Fruit fly (Drosophila melanogaster) whole organism, pupa: Measurements from ENCODE around the gene olf413.

Source experiments
- CG10348 ChIP-seq: fragments of 200-800 bp; sonication (Bioruptor generic); IDR thresholded peaks from 2 replicates; pipeline ENCODE4 v1.3.6; 2022; ENCODE audit warnings: missing biosample characterization, missing genetic modification characterization
- CG12605 ChIP-seq: fragments of 200-800 bp; sonication (Bioruptor generic); IDR thresholded peaks from 2 replicates; pipeline ENCODE4 v1.3.6; 2022; ENCODE audit warnings: missing biosample characterization, missing genetic modification characterization
- CG13204 ChIP-seq: fragments of 200-800 bp; sonication (Bioruptor generic); optimal IDR thresholded peaks from 2 replicates; lab custom pipeline; 2018; ENCODE audit warnings: missing biosample characterization, mild to moderate bottlenecking, missing genetic modification characterization, moderate library complexity
- CG14655 ChIP-seq: fragments of 200-800 bp; sonication (Bioruptor generic); optimal IDR thresholded peaks from 3 replicates; lab custom pipeline; 2017; ENCODE audit warnings: mild to moderate bottlenecking, missing biosample characterization, missing genetic modification reagents, missing genetic modification characterization
- CG15710 ChIP-seq: fragments of 200-800 bp; sonication (Bioruptor generic); optimal IDR thresholded peaks from 2 replicates; lab custom pipeline; 2018; ENCODE audit warnings: missing biosample characterization, mild to moderate bottlenecking, missing genetic modification characterization, moderate library complexity
- CG17806 ChIP-seq: fragments of 200-800 bp; sonication (Bioruptor generic); optimal IDR thresholded peaks from 2 replicates; lab custom pipeline; 2018; ENCODE audit warnings: missing biosample characterization, mild to moderate bottlenecking, missing genetic modification characterization, moderate library complexity
- CG32121 ChIP-seq: fragments of 200-800 bp; sonication (Bioruptor generic); IDR thresholded peaks from 2 replicates; pipeline ENCODE4 v1.3.6; 2022; ENCODE audit warnings: missing biosample characterization, missing genetic modification characterization
- CG34367 ChIP-seq: fragments of 200-800 bp; sonication (Bioruptor generic); optimal IDR thresholded peaks from 2 replicates; lab custom pipeline; 2018; ENCODE audit warnings: missing biosample characterization, mild to moderate bottlenecking, missing genetic modification characterization
- CG4496 ChIP-seq: fragments of 200-800 bp; sonication (Bioruptor generic); IDR thresholded peaks from 3 replicates; pipeline ENCODE4 v1.3.6; 2022; ENCODE audit warnings: missing biosample characterization, missing genetic modification characterization
- CG8159 ChIP-seq: fragments of 200-800 bp; sonication (Bioruptor generic); optimal IDR thresholded peaks from 3 replicates; lab custom pipeline; 2018; ENCODE audit warnings: missing biosample characterization, mild to moderate bottlenecking, missing genetic modification characterization, moderate library complexity
- CG8301 ChIP-seq: fragments of 200-800 bp; sonication (Bioruptor generic); optimal IDR thresholded peaks from 2 replicates; lab custom pipeline; 2018; ENCODE audit warnings: missing biosample characterization, mild to moderate bottlenecking, missing genetic modification characterization
- CG9948 ChIP-seq: fragments of 200-800 bp; sonication (Bioruptor generic); optimal IDR thresholded peaks from 2 replicates; lab custom pipeline; 2018; ENCODE audit warnings: missing biosample characterization, mild to moderate bottlenecking, missing genetic modification characterization, moderate library complexity
- D1 ChIP-seq: fragments of 200-800 bp; sonication (Bioruptor generic); optimal IDR thresholded peaks from 2 replicates; lab custom pipeline; 2018; ENCODE audit warnings: missing biosample characterization, mild to moderate bottlenecking, missing genetic modification characterization, moderate library complexity
- EcR ChIP-seq: fragments of 200-800 bp; sonication (Bioruptor generic); optimal IDR thresholded peaks from 3 replicates; lab custom pipeline; 2019; ENCODE audit warnings: missing biosample characterization, missing genetic modification characterization, mild to moderate bottlenecking, moderate library complexity, missing genetic modification reagents
- Ets98B ChIP-seq: fragments of 200-800 bp; sonication (Bioruptor generic); IDR thresholded peaks from 2 replicates; pipeline ENCODE4 v1.3.6; 2022; ENCODE audit warnings: missing biosample characterization, missing genetic modification characterization
- Pif1A ChIP-seq: fragments of 200-800 bp; sonication (Bioruptor generic); optimal IDR thresholded peaks from 3 replicates; lab custom pipeline; 2016; ENCODE audit warnings: missing biosample characterization, missing genetic modification characterization
- Pif1B ChIP-seq: fragments of 200-800 bp; sonication (Bioruptor generic); optimal IDR thresholded peaks from 3 replicates; lab custom pipeline; 2016; ENCODE audit warnings: missing biosample characterization, missing genetic modification characterization
- Snoo ChIP-seq: fragments of 200-800 bp; sonication (Bioruptor generic); optimal IDR thresholded peaks from 3 replicates; lab custom pipeline; 2017; ENCODE audit warnings: missing biosample characterization, mild to moderate bottlenecking, missing genetic modification characterization, inconsistent platforms
- fd96Ca ChIP-seq: fragments of 200-800 bp; sonication (Bioruptor generic); IDR thresholded peaks from 3 replicates; pipeline ENCODE4 v1.3.6; 2022; ENCODE audit warnings: missing biosample characterization, missing genetic modification characterization
- gl ChIP-seq: fragments of 200-800 bp; sonication (Bioruptor generic); optimal IDR thresholded peaks from 2 replicates; lab custom pipeline; 2018; ENCODE audit warnings: missing biosample characterization, mild to moderate bottlenecking, missing genetic modification characterization
- rn ChIP-seq: fragments of 200-800 bp; sonication (Bioruptor generic); IDR thresholded peaks from 2 replicates; pipeline ENCODE4 v1.3.6; 2022; ENCODE audit warnings: missing biosample characterization, missing genetic modification characterization

olf413 gene

dm6 chr3L:22129855-22130746, 5.8 kb upstream of the olf413 start:
- TF ChIP-seq CG9948 (tag; lab: Kevin White, UChicago) (peak; percentile 45), D1 (tag; lab: Kevin White, UChicago) (no peak), CG4496 (GFP tag; lab: Robert Waterston, UW) (no peak), rn (GFP tag; lab: Robert Waterston, UW) (no peak), fd96Ca (GFP tag; lab: Robert Waterston, UW) (0 out of 3 replicates have a peak, but pooled peaks have one; percentile 10), CG13204 (peak; percentile 23), Pif1A (GFP tag; lab: Kevin White, UChicago) (peak; percentile 34), CG14655 (peak; percentile 34), CG17806 (peak; percentile 22), Pif1B (GFP tag; lab: Kevin White, UChicago) (peak; percentile 48), CG15710 (tag; lab: Kevin White, UChicago) (peak; percentile 49), CG8159 (peak; percentile 58), CG8301 (tag; lab: Kevin White, UChicago) (no peak)

dm6 chr3L:22130747-22131078, 5.2 kb upstream of the olf413 start:
- TF ChIP-seq fd96Ca (GFP tag; lab: Robert Waterston, UW) (no peak), Ets98B (GFP tag; lab: Robert Waterston, UW) (no peak), CG10348 (GFP tag; lab: Robert Waterston, UW) (no peak), CG34367 (tag; lab: Kevin White, UChicago) (no peak), EcR (GFP tag; lab: Kevin White, UChicago) (no peak)

- peak; percentile 87 for TF ChIP-seq EcR (GFP tag; lab: Kevin White, UChicago)
- TF ChIP-seq CG34367 (tag; lab: Kevin White, UChicago): no peak
- TF ChIP-seq, all 21 proteins: peak for 1
Observed at dm6 chr3L:22132726-22133125, 3.2 kb upstream of the olf413 start.

- TF ChIP-seq CG13204: no peak
- peak; percentile 26 for TF ChIP-seq CG14655
- TF ChIP-seq CG17806: peak; percentile 22
- TF ChIP-seq EcR (GFP tag; lab: Kevin White, UChicago): no peak
- TF ChIP-seq D1 (tag; lab: Kevin White, UChicago): no peak
- peak; percentile 22 for TF ChIP-seq Pif1A (GFP tag; lab: Kevin White, UChicago)
- TF ChIP-seq rn (GFP tag; lab: Robert Waterston, UW): no peak
- no peak for TF ChIP-seq fd96Ca (GFP tag; lab: Robert Waterston, UW)
- peak; percentile 28; the same call in 1 of the 2 replicates for TF ChIP-seq Ets98B (GFP tag; lab: Robert Waterston, UW)
- TF ChIP-seq CG12605 (GFP tag; lab: Robert Waterston, UW): no peak
- peak; percentile 36; the same call in 1 of the 2 replicates for TF ChIP-seq CG32121
- peak; percentile 36 for TF ChIP-seq CG9948 (tag; lab: Kevin White, UChicago)
- TF ChIP-seq CG8159: peak; percentile 34
- peak; percentile 43 for TF ChIP-seq CG8301 (tag; lab: Kevin White, UChicago)
- TF ChIP-seq CG4496 (GFP tag; lab: Robert Waterston, UW): 0 out of 3 replicates have a peak, but pooled peaks have one; percentile 11
- no peak for TF ChIP-seq Snoo (tag; lab: Kevin White, UChicago)
- TF ChIP-seq CG15710 (tag; lab: Kevin White, UChicago): no peak
- TF ChIP-seq CG34367 (tag; lab: Kevin White, UChicago): no peak
- no peak for TF ChIP-seq CG10348 (GFP tag; lab: Robert Waterston, UW)
Observed at dm6 chr3L:22134378-22134777, 1.5 kb upstream of the olf413 start.

- TF ChIP-seq Pif1A (GFP tag; lab: Kevin White, UChicago) (no peak), rn (GFP tag; lab: Robert Waterston, UW) (no peak), CG34367 (tag; lab: Kevin White, UChicago) (no peak), CG8159 (no peak), CG8301 (tag; lab: Kevin White, UChicago) (no peak), CG10348 (GFP tag; lab: Robert Waterston, UW) (no peak), gl (no peak), CG15710 (tag; lab: Kevin White, UChicago) (no peak), CG12605 (GFP tag; lab: Robert Waterston, UW) (no peak)
Observed at dm6 chr3L:22134927-22135326, 963 bp upstream of the olf413 start.

dm6 chr3L:22136268-22136876, 482 bp downstream of the olf413 start:
- TF ChIP-seq CG4496 (GFP tag; lab: Robert Waterston, UW) (no peak), CG32121 (no peak), CG9948 (tag; lab: Kevin White, UChicago) (no peak), fd96Ca (GFP tag; lab: Robert Waterston, UW) (no peak), CG14655 (no peak), Ets98B (GFP tag; lab: Robert Waterston, UW) (no peak), CG8301 (tag; lab: Kevin White, UChicago) (no peak), rn (GFP tag; lab: Robert Waterston, UW) (no peak), CG17806 (no peak), gl (no peak), Pif1A (GFP tag; lab: Kevin White, UChicago) (no peak), EcR (GFP tag; lab: Kevin White, UChicago) (no peak)
